Fruit fly (Drosophila melanogaster): ENCODE measurements around the gene CG11663.
A peak's percentile ranks its signal among the peaks of the same experiment; 100 is the strongest.

CG11663 gene

DNA sequence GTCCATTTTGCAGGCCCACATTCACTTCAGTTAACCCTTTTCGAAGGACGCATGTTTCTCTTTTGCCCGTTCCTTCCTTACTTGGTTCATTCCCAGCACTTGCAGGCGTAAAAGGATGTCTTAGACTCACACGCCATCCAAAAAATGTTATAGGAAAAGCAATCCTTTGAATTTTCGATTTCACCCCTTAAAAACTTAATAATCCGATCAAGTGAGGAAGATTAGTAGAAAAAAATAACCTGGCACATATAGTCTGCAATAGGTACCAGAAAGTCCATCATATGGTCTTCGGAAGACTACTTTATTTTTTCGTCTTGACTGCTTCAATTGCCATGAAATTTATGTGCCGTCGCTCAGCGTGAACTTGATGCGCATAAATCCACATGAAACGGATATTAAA is 27.1 kb downstream of the CG11663 start (continued):
- TF ChIP-seq Hr78 (GFP tag; optimal IDR thresholded peaks at IDR 0.05) (no peak), NfI (GFP tag; optimal IDR thresholded peaks at IDR 0.05) (no peak), hkb (optimal IDR thresholded peaks at IDR 0.05) (no peak), hkb (GFP tag; IDR thresholded peaks at IDR 0.05) (0 out of 2 replicates have a peak, but pooled peaks have one; percentile 27), CG7556 (GFP tag; optimal IDR thresholded peaks at IDR 0.05) (peak; percentile 3), CG4328 (GFP tag; optimal IDR thresholded peaks at IDR 0.05) (no peak), MBD-R2 (GFP tag; IDR thresholded peaks at IDR 0.05) (no peak), Adf1 (GFP tag; IDR thresholded peaks at IDR 0.05) (no peak), Nf-YB (GFP tag; optimal IDR thresholded peaks at IDR 0.05) (no peak), CG18476 (GFP tag; optimal IDR thresholded peaks at IDR 0.05) (no peak), row (GFP tag; IDR thresholded peaks at IDR 0.05) (peak; percentile 60; the same call in 2 of the 3 replicates), sob (GFP tag; IDR thresholded peaks at IDR 0.05) (0 out of 2 replicates have a peak, but pooled peaks have one; percentile 14), onecut (GFP tag; IDR thresholded peaks at IDR 0.05) (no peak), CG31365 (tag; optimal IDR thresholded peaks at IDR 0.05) (no peak), CG15269 (tag; optimal IDR thresholded peaks at IDR 0.05) (no peak), E2f2 (GFP tag; IDR thresholded peaks at IDR 0.05) (no peak), CG34376 (GFP tag; optimal IDR thresholded peaks at IDR 0.05) (no peak), CG2199 (GFP tag; IDR thresholded peaks at IDR 0.05) (no peak), CG12659 (GFP tag; optimal IDR thresholded peaks at IDR 0.05) (no peak), da (GFP tag; optimal IDR thresholded peaks at IDR 0.05) (no peak), Dip3 (GFP tag; optimal IDR thresholded peaks at IDR 0.05) (no peak), CG10543 (GFP tag; optimal IDR thresholded peaks at IDR 0.05) (no peak), Rfx (GFP tag; IDR thresholded peaks at IDR 0.05) (0 out of 2 replicates have a peak, but pooled peaks have one; percentile 17), CG13894 (tag; optimal IDR thresholded peaks at IDR 0.05) (no peak), Ptx1 (GFP tag; IDR thresholded peaks at IDR 0.05) (peak; percentile 40; the same call in 1 of the 2 replicates), Poxn (GFP tag; IDR thresholded peaks at IDR 0.05) (no peak), pita (GFP tag; optimal IDR thresholded peaks at IDR 0.05) (no peak), CG10959 (GFP tag; IDR thresholded peaks at IDR 0.05) (no peak), dati (GFP tag; IDR thresholded peaks at IDR 0.05) (no peak), CG30431 (GFP tag; optimal IDR thresholded peaks at IDR 0.05) (no peak), CG17359 (tag; optimal IDR thresholded peaks at IDR 0.05) (no peak), vnd (GFP tag; IDR thresholded peaks at IDR 0.05; ENCODE audit: partially characterized antibody) (no peak), bcd (GFP tag; optimal IDR thresholded peaks at IDR 0.05) (no peak), CG4360 (GFP tag; IDR thresholded peaks at IDR 0.05) (no peak), Dad (GFP tag; optimal IDR thresholded peaks at IDR 0.05) (no peak), prd (optimal IDR thresholded peaks at IDR 0.05) (no peak), prd (GFP tag; IDR thresholded peaks at IDR 0.05) (peak; percentile 51; the same call in 1 of the 3 replicates), luna (GFP tag; optimal IDR thresholded peaks at IDR 0.05) (no peak), insv (GFP tag; optimal IDR thresholded peaks at IDR 0.05) (no peak), Doc2 (GFP tag; IDR thresholded peaks at IDR 0.05) (no peak), CG42726 (GFP tag; IDR thresholded peaks at IDR 0.05; ENCODE audit: partially characterized antibody) (no peak), Gug (GFP tag; IDR thresholded peaks at IDR 0.05) (no peak), ttk (GFP tag; IDR thresholded peaks at IDR 0.05) (no peak), CG10654 (GFP tag; optimal IDR thresholded peaks at IDR 0.05) (no peak), Hmr (GFP tag; optimal IDR thresholded peaks at IDR 0.05) (peak; percentile 5), CG13624 (GFP tag; optimal IDR thresholded peaks at IDR 0.05) (no peak), her (GFP tag; optimal IDR thresholded peaks at IDR 0.05) (no peak), ac (GFP tag; optimal IDR thresholded peaks at IDR 0.05) (no peak), tap (tag; optimal IDR thresholded peaks at IDR 0.05) (no peak), schlank (tag; optimal IDR thresholded peaks at IDR 0.05) (no peak), slbo (GFP tag; IDR thresholded peaks at IDR 0.05) (peak; percentile 52), CG9609 (GFP tag; optimal IDR thresholded peaks at IDR 0.05) (no peak)
